Worm (Caenorhabditis elegans): ENCODE results near the gene bus-17.

The bus-17 gene

ce11 chrX:15759222-15759621 lies 6.9 kb downstream of the bus-17 start:
- TF ChIP-seq ceh-83 (GFP tag; optimal IDR thresholded peaks at IDR 0.05) (no peak), cnd-1 (tag; optimal IDR thresholded peaks at IDR 0.05) (no peak), drap-1 (GFP tag; optimal IDR thresholded peaks at IDR 0.05) (no peak), ces-1 (GFP tag; optimal IDR thresholded peaks at IDR 0.05) (no peak), blmp-1 (tag; optimal IDR thresholded peaks at IDR 0.05) (no peak), pha-4 (tag; optimal IDR thresholded peaks at IDR 0.05) (no peak), ceh-39 (tag; optimal IDR thresholded peaks at IDR 0.05) (no peak), lin-32 (GFP tag; optimal IDR thresholded peaks at IDR 0.05) (no peak), elt-1 (tag; optimal IDR thresholded peaks at IDR 0.05; ENCODE audit: borderline replicate concordance, insufficient read depth) (no peak), nhr-12 (tag; optimal IDR thresholded peaks at IDR 0.05) (no peak), hlh-1 (tag; optimal IDR thresholded peaks at IDR 0.05) (no peak), nhr-237 (tag; optimal IDR thresholded peaks at IDR 0.05) (no peak)

ce11 chrX:15757169-15757568 lies 9.0 kb downstream of the bus-17 start, which contains the start of gene wrt-4:
Gene wrt-4 (minus strand): TSS chrX:15757269.
- TF ChIP-seq ces-1 (GFP tag; optimal IDR thresholded peaks at IDR 0.05) (no peak), unc-120 (tag; optimal IDR thresholded peaks at IDR 0.05; ENCODE audit: poor library complexity, severe bottlenecking) (no peak), nhr-76 (tag; optimal IDR thresholded peaks at IDR 0.05) (no peak), elt-3 (tag; optimal IDR thresholded peaks at IDR 0.05) (no peak), zip-8 (tag; optimal IDR thresholded peaks at IDR 0.05) (no peak), hlh-1 (tag; optimal IDR thresholded peaks at IDR 0.05) (no peak), lin-32 (GFP tag; optimal IDR thresholded peaks at IDR 0.05) (no peak), mls-2 (tag; optimal IDR thresholded peaks at IDR 0.05) (no peak), flh-1 (GFP tag; optimal IDR thresholded peaks at IDR 0.05) (no peak), ceh-43 (GFP tag; optimal IDR thresholded peaks at IDR 0.05) (no peak), bed-3 (GFP tag; optimal IDR thresholded peaks at IDR 0.05) (no peak)

- TF ChIP-seq nhr-237 (tag; optimal IDR thresholded peaks at IDR 0.05) (no peak), elt-3 (tag; optimal IDR thresholded peaks at IDR 0.05) (no peak), ztf-11 (tag; optimal IDR thresholded peaks at IDR 0.05) (no peak), sem-2 (GFP tag; optimal IDR thresholded peaks at IDR 0.05) (no peak), nhr-28 (tag; optimal IDR thresholded peaks at IDR 0.05) (no peak), mls-2 (tag; optimal IDR thresholded peaks at IDR 0.05) (no peak), bed-3 (GFP tag; optimal IDR thresholded peaks at IDR 0.05) (no peak), ceh-43 (GFP tag; optimal IDR thresholded peaks at IDR 0.05) (no peak), unc-120 (tag; optimal IDR thresholded peaks at IDR 0.05; ENCODE audit: poor library complexity, severe bottlenecking) (no peak), nhr-12 (tag; optimal IDR thresholded peaks at IDR 0.05) (no peak), flh-1 (GFP tag; optimal IDR thresholded peaks at IDR 0.05) (no peak), cnd-1 (tag; optimal IDR thresholded peaks at IDR 0.05) (no peak), nhr-76 (tag; optimal IDR thresholded peaks at IDR 0.05) (no peak), mab-5 (tag; optimal IDR thresholded peaks at IDR 0.05) (no peak), sptf-1 (tag; optimal IDR thresholded peaks at IDR 0.05) (no peak), unc-62 (GFP tag; optimal IDR thresholded peaks at IDR 0.05) (no peak)
Measured at ce11 chrX:15751245-15751644, 14.9 kb downstream of the bus-17 start.

- no peak for TF ChIP-seq lin-32 (GFP tag; optimal IDR thresholded peaks at IDR 0.05)
- TF ChIP-seq drap-1 (GFP tag; optimal IDR thresholded peaks at IDR 0.05), result peak; percentile 18
Measured at ce11 chrX:15747814-15748213, 18.3 kb downstream of the bus-17 start.

- no peak for TF ChIP-seq ham-2 (GFP tag; optimal IDR thresholded peaks at IDR 0.05)
- TF ChIP-seq sem-2 (GFP tag; optimal IDR thresholded peaks at IDR 0.05), result no peak
- TF ChIP-seq blmp-1 (tag; optimal IDR thresholded peaks at IDR 0.05), result no peak
- no peak for TF ChIP-seq ceh-43 (GFP tag; optimal IDR thresholded peaks at IDR 0.05)
- TF ChIP-seq nhr-2 (tag; optimal IDR thresholded peaks at IDR 0.05), result no peak
- no peak for TF ChIP-seq elt-3 (tag; optimal IDR thresholded peaks at IDR 0.05)
Measured at ce11 chrX:15746705-15747104, 19.4 kb downstream of the bus-17 start, which contains the start of gene srxa-9. Gene srxa-9 (plus strand): TSS chrX:15747005.

- TF ChIP-seq ces-1 (GFP tag; optimal IDR thresholded peaks at IDR 0.05) (peak; percentile 86), nhr-2 (tag; optimal IDR thresholded peaks at IDR 0.05) (no peak)
Measured at ce11 chrX:15742310-15742709, 23.8 kb downstream of the bus-17 start, which contains the start of gene nhr-255. Gene nhr-255 (plus strand): TSS chrX:15742610.

Measured in whole organism, mixed stage, embryonic.